Worm (Caenorhabditis elegans): ENCODE data around the gene tin-10.

The tin-10 gene

DNA sequence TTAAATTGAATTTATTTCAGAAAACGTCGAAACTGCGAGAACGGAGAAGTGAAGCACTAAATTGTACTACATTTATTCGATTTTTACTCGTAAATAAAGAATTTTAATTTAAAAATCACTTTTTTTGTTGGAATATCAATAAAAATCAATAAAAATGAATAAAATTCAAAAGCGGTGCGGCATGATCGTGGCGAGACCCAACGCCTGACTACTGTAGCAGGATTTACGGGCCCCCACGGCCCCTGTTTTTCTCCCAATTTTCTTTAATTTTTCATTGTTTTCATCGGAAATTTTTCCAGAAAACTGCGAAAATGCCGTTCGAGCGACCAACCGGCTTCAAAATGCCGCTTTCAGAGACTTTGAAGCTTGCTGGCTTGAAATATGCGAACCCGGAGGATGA, 6.2 kb upstream of the tin-10 start, which contains the start of gene Y66D12A.19:
TSS of gene Y66D12A.19 (plus strand) at position 266 of the 400 bp plus-strand sequence.
- TF ChIP-seq sdc-2 (tag; optimal IDR thresholded peaks at IDR 0.05), result no peak
- TF ChIP-seq gmeb-2 (tag; optimal IDR thresholded peaks at IDR 0.05), result no peak
- TF ChIP-seq ceh-24 (tag; optimal IDR thresholded peaks at IDR 0.05), result no peak
- no peak for TF ChIP-seq ref-2 (tag; optimal IDR thresholded peaks at IDR 0.05)
- TF ChIP-seq elt-4 (tag; optimal IDR thresholded peaks at IDR 0.05), result no peak
- no peak for TF ChIP-seq ceh-19 (GFP tag; optimal IDR thresholded peaks at IDR 0.05)
- TF ChIP-seq pqm-1 (tag; optimal IDR thresholded peaks at IDR 0.05), result no peak
- no peak for TF ChIP-seq pat-9 (tag; optimal IDR thresholded peaks at IDR 0.05)
- TF ChIP-seq pax-1 (tag; optimal IDR thresholded peaks at IDR 0.05), result no peak
- TF ChIP-seq mec-3 (tag; optimal IDR thresholded peaks at IDR 0.05; ENCODE audit: borderline replicate concordance), result no peak
- no peak for TF ChIP-seq madf-2 (tag; optimal IDR thresholded peaks at IDR 0.05)
- no peak for TF ChIP-seq ahr-1 (tag; optimal IDR thresholded peaks at IDR 0.05)
- no peak for TF ChIP-seq eyg-1 (tag; optimal IDR thresholded peaks at IDR 0.05)

DNA sequence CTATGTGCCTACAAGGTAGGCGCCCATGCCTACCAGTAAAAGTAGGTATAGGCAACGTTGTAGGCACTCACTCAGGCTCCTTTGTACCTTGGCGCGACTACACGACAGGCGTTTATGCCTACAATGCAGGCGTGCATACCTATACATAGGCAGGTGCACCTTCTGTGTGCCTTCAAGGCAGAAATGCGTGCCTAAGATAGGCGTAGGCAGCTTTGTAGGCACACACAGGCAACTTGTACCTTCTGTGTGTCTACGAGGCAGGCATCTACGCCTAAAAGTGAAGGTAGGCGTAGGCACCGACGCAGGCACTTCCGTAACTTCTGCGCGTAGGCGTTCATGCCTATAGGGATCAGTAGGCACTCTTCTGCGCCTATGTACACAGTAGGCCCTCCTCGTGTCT, 3.0 kb upstream of the tin-10 start:
- TF ChIP-seq Y22D7AL.16 (tag; optimal IDR thresholded peaks at IDR 0.05) (no peak), ceh-45 (GFP tag; IDR thresholded peaks at IDR 0.05) (no peak), tbx-2 (tag; optimal IDR thresholded peaks at IDR 0.05) (no peak), K09A11.1 (tag; optimal IDR thresholded peaks at IDR 0.05; ENCODE audit: insufficient read depth) (no peak), ahr-1 (tag; optimal IDR thresholded peaks at IDR 0.05) (no peak), T23F11.4 (GFP tag; optimal IDR thresholded peaks at IDR 0.05) (no peak), unc-55 (GFP tag; optimal IDR thresholded peaks at IDR 0.05) (no peak), unc-42 (tag; optimal IDR thresholded peaks at IDR 0.05) (no peak), ceh-6 (GFP tag; optimal IDR thresholded peaks at IDR 0.05) (no peak), ztf-16 (tag; optimal IDR thresholded peaks at IDR 0.05) (no peak)

DNA sequence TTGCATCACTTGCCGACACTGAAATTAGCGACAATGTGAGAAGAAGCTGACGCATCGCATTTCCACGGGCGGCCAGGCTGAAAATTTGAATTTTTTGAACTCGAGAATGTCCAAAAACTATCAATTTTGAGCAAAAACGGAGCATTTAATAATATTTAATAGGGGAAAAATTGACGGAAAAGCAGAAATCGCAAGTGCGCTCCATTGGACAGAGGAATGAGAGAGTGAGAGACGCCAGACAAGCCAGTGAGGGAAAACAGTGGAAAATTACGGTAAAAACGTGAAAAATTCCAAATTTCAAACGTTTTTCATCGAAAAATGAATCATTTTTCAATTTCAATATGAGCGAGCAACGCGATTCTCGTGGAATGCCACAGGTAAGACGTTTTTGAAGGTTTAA, 2.6 kb upstream of the tin-10 start, which contains the start of the genes Y66D12A.21 and spe-6:
TSS of gene Y66D12A.21 (minus strand) at position 90 of the 400 bp plus-strand sequence.
TSS of gene spe-6 (plus strand) at position 276 of the 400 bp plus-strand sequence.
- peak; percentile 33 for TF ChIP-seq nfya-1 (tag; optimal IDR thresholded peaks at IDR 0.05)
- no peak for TF ChIP-seq C38D4.7 (GFP tag; optimal IDR thresholded peaks at IDR 0.05)

DNA sequence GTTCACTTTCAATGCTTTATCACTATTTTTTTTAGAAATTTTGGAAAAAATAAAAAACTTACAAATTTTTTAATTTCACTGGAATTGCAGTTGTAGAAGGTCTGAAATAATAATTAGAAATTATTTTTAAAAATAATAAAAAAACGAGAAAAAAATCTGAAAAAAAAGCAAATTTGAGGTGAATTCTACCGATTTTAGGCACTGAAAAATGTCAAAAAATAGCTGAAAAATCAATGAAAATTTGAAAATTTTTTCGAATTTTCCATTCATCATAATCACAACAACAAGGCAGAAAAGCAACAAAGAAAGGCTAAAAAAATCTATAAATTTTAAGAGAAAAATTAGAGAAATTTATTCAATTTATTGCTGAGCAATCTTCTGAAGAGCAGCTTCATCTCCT, 2.0 kb downstream of the tin-10 start, which contains the start of gene nars-2:
TSS of gene nars-2 (minus strand) at position 101 of the 400 bp plus-strand sequence.
- TF ChIP-seq gmeb-2 (tag; optimal IDR thresholded peaks at IDR 0.05) (no peak), zip-5 (tag; optimal IDR thresholded peaks at IDR 0.05) (no peak), K02D7.2 (tag; optimal IDR thresholded peaks at IDR 0.05) (no peak), nhr-232 (tag; optimal IDR thresholded peaks at IDR 0.05) (no peak), C08G9.2 (tag; optimal IDR thresholded peaks at IDR 0.05) (no peak), nhr-11 (tag; optimal IDR thresholded peaks at IDR 0.05) (no peak), fkh-6 (tag; optimal IDR thresholded peaks at IDR 0.05) (no peak), pat-9 (tag; optimal IDR thresholded peaks at IDR 0.05) (no peak), odd-2 (tag; optimal IDR thresholded peaks at IDR 0.05) (no peak), ttx-3 (tag; optimal IDR thresholded peaks at IDR 0.05) (no peak), ceh-6 (GFP tag; optimal IDR thresholded peaks at IDR 0.05) (no peak), eyg-1 (tag; optimal IDR thresholded peaks at IDR 0.05) (no peak), tbx-2 (tag; optimal IDR thresholded peaks at IDR 0.05) (no peak), ets-4 (tag; optimal IDR thresholded peaks at IDR 0.05) (no peak), ceh-2 (tag; optimal IDR thresholded peaks at IDR 0.05) (no peak)

DNA sequence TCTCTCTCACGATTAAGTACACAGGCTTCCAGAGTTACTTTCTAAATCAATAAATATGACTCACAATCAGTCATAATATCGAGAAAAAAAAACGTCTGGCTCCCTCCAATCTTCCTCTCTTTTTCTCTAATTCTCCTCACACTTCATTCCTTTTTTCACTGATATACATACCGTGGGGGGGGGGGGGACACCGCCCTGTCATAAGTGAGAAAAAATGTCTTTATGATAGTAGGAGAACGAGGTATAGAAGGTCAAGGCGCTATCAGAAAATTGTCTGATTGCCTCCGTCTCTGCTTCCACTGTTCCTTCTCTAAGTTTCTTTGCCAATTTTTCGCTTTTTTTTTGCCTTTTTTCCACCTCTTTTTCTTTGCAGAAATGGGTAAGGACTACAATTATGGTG, 6.2 kb downstream of the tin-10 start, which contains the start of gene Y66D12A.24:
TSS of gene Y66D12A.24 (plus strand) at position 370 of the 400 bp plus-strand sequence.
- TF ChIP-seq C08G9.2 (tag; optimal IDR thresholded peaks at IDR 0.05) (no peak), elt-2 (tag; optimal IDR thresholded peaks at IDR 0.05) (peak; percentile 43), hlh-30 (tag; optimal IDR thresholded peaks at IDR 0.05; ENCODE audit: insufficient read depth) (no peak), F13H6.1 (tag; optimal IDR thresholded peaks at IDR 0.05) (no peak)

Measured in whole organism, late embryonic.